Fruit fly (Drosophila melanogaster) whole organism, wandering third instar larva: ENCODE data around the gene Sfxn2.

Experiments
- Abd-B ChIP-seq: fragments of >200 bp; optimal IDR thresholded peaks from 2 replicates; lab custom pipeline; 2017; ENCODE audit warnings: missing biosample characterization, missing genetic modification characterization
- Vsx2 ChIP-seq: fragments of 200-300, 225-300 bp; sonication (Bioruptor generic); optimal IDR thresholded peaks from 2 replicates; lab custom pipeline; 2018; ENCODE audit warnings: missing biosample characterization, missing genetic modification characterization; ENCODE audit not compliant: partially characterized antibody
- h ChIP-seq: fragments of 200-800 bp; sonication (Bioruptor generic); optimal IDR thresholded peaks from 3 replicates; lab custom pipeline; 2016; ENCODE audit warnings: missing biosample characterization, mild to moderate bottlenecking, missing genetic modification characterization
- psq ChIP-seq: fragments of 200-800 bp; sonication (Bioruptor generic); optimal IDR thresholded peaks from 3 replicates; lab custom pipeline; 2017; ENCODE audit warnings: missing biosample characterization, mild to moderate bottlenecking, missing genetic modification characterization, moderate library complexity
- woc ChIP-seq: sonication (Bioruptor generic); optimal IDR thresholded peaks from 2 replicates; lab custom pipeline; 2016; ENCODE audit warnings: missing biosample characterization, mild to moderate bottlenecking, missing genetic modification characterization

dm6 chr3L:19089120-19089519, 26.2 kb downstream of the Sfxn2 start:
- TF ChIP-seq woc (GFP tag; lab: Kevin White, UChicago) (no peak), Vsx2 (GFP tag; lab: Kevin White, UChicago) (no peak), psq (no peak), h (no peak), Abd-B (GFP tag; lab: Kevin White, UChicago) (no peak)
